Worm (Caenorhabditis elegans) whole organism, late embryonic: Measurements from ENCODE around the gene R09D1.13.

Experiments used
- C38D4.7 ChIP-seq: fragments of 200-800 bp; sonication (Bioruptor generic); optimal IDR thresholded peaks from 2 replicates; lab custom pipeline; 2018; ENCODE audit warnings: mild to moderate bottlenecking, missing genetic modification characterization, moderate library complexity, missing compliant biosample characterization
- K02D7.2 ChIP-seq: sonication (generic microtip); optimal IDR thresholded peaks from 2 replicates; lab custom pipeline; 2017; ENCODE audit warnings: mild to moderate bottlenecking, missing genetic modification characterization, missing compliant biosample characterization
- K09A11.1 ChIP-seq: sonication (generic microtip); optimal IDR thresholded peaks from 2 replicates; lab custom pipeline; 2017; ENCODE audit warnings: antibody characterized with exemption, mild to moderate bottlenecking, missing genetic modification characterization, missing compliant biosample characterization; ENCODE audit not compliant: insufficient read depth
- T23F11.4 ChIP-seq: fragments of 200-800 bp; sonication (Bioruptor generic); optimal IDR thresholded peaks from 2 replicates; lab custom pipeline; 2018; ENCODE audit warnings: mild to moderate bottlenecking, missing genetic modification characterization, missing compliant biosample characterization
- ahr-1 ChIP-seq: sonication (generic microtip); optimal IDR thresholded peaks from 2 replicates; lab custom pipeline; 2016; ENCODE audit warnings: missing genetic modification characterization, missing compliant biosample characterization
- ama-1 ChIP-seq: fragments of 150-350 bp; optimal IDR thresholded peaks from 2 replicates; lab custom pipeline; 2014
- ceh-14 ChIP-seq: sonication (generic microtip); optimal IDR thresholded peaks from 2 replicates; lab custom pipeline; 2016; ENCODE audit warnings: missing genotype, missing genetic modification characterization, missing compliant biosample characterization
- ceh-18 ChIP-seq: sonication (generic microtip); optimal IDR thresholded peaks from 2 replicates; lab custom pipeline; 2016; ENCODE audit warnings: missing genetic modification characterization, missing compliant biosample characterization
- ceh-22 ChIP-seq: sonication (generic microtip); optimal IDR thresholded peaks from 2 replicates; lab custom pipeline; 2017; ENCODE audit warnings: missing biosample characterization, missing genetic modification characterization
- ceh-24 ChIP-seq: sonication (generic microtip); optimal IDR thresholded peaks from 2 replicates; lab custom pipeline; 2016; ENCODE audit warnings: mild to moderate bottlenecking, missing genetic modification characterization, missing compliant biosample characterization
- ceh-31 ChIP-seq: sonication (generic microtip); optimal IDR thresholded peaks from 2 replicates; lab custom pipeline; 2016; ENCODE audit warnings: missing genetic modification characterization, missing compliant biosample characterization
- ceh-34 ChIP-seq: sonication (generic microtip); optimal IDR thresholded peaks from 2 replicates; lab custom pipeline; 2016; ENCODE audit warnings: mild to moderate bottlenecking, missing genetic modification characterization, missing compliant biosample characterization
- ceh-45 ChIP-seq: fragments of 200-800 bp; sonication (Bioruptor generic); IDR thresholded peaks from 2 replicates; pipeline ENCODE4 v1.3.6; 2022; ENCODE audit warnings: missing genetic modification reagents, missing genetic modification characterization, missing compliant biosample characterization
- ceh-6 ChIP-seq: fragments of 200-800 bp; sonication (Bioruptor generic); optimal IDR thresholded peaks from 2 replicates; lab custom pipeline; 2018; ENCODE audit warnings: mild to moderate bottlenecking, missing genetic modification characterization, missing compliant biosample characterization
- ceh-9 ChIP-seq: sonication (generic microtip); optimal IDR thresholded peaks from 2 replicates; lab custom pipeline; 2016; ENCODE audit warnings: mild to moderate bottlenecking, missing genetic modification characterization, inconsistent platforms, missing compliant biosample characterization
- dmd-4 ChIP-seq: sonication (generic microtip); optimal IDR thresholded peaks from 2 replicates; lab custom pipeline; 2016; ENCODE audit warnings: borderline replicate concordance, missing genetic modification characterization, missing compliant biosample characterization
- dve-1 ChIP-seq: sonication (generic microtip); optimal IDR thresholded peaks from 2 replicates; lab custom pipeline; 2017; ENCODE audit warnings: antibody characterized with exemption, mild to moderate bottlenecking, missing genetic modification characterization, missing compliant biosample characterization
- elt-4 ChIP-seq: sonication (generic microtip); optimal IDR thresholded peaks from 2 replicates; lab custom pipeline; 2016; ENCODE audit warnings: missing genetic modification characterization, missing compliant biosample characterization
- fax-1 ChIP-seq: sonication (generic microtip); optimal IDR thresholded peaks from 2 replicates; lab custom pipeline; 2016; ENCODE audit warnings: missing genotype, missing genetic modification characterization, missing compliant biosample characterization
- fkh-10 ChIP-seq: fragments of 150-350 bp; optimal IDR thresholded peaks from 2 replicates; lab custom pipeline; 2014; ENCODE audit warnings: missing biosample characterization, missing genetic modification reagents, missing genetic modification characterization
- gmeb-2 ChIP-seq: sonication (generic microtip); optimal IDR thresholded peaks from 2 replicates; lab custom pipeline; 2016; ENCODE audit warnings: missing genetic modification characterization, inconsistent platforms, missing compliant biosample characterization
- hlh-13 ChIP-seq: fragments of 200-800 bp; sonication (Bioruptor generic); optimal IDR thresholded peaks from 2 replicates; lab custom pipeline; 2018; ENCODE audit warnings: mild to moderate bottlenecking, missing genetic modification characterization, missing compliant biosample characterization
- hlh-8 ChIP-seq: sonication (generic microtip); optimal IDR thresholded peaks from 2 replicates; lab custom pipeline; 2016; ENCODE audit warnings: missing genotype, missing genetic modification characterization, missing compliant biosample characterization
- mec-3 ChIP-seq: sonication (generic microtip); optimal IDR thresholded peaks from 2 replicates; lab custom pipeline; 2016; ENCODE audit warnings: borderline replicate concordance, missing genetic modification characterization, missing compliant biosample characterization
- nfya-1 ChIP-seq: sonication (generic microtip); optimal IDR thresholded peaks from 2 replicates; lab custom pipeline; 2017; ENCODE audit warnings: missing genetic modification characterization, mild to moderate bottlenecking, missing compliant biosample characterization, antibody characterized with exemption, moderate library complexity
- nhr-11 ChIP-seq: fragments of 150-350 bp; optimal IDR thresholded peaks from 2 replicates; lab custom pipeline; 2014; ENCODE audit warnings: missing biosample characterization, missing genetic modification characterization
- odd-2 ChIP-seq: sonication (generic microtip); optimal IDR thresholded peaks from 2 replicates; lab custom pipeline; 2017; ENCODE audit warnings: antibody characterized with exemption, mild to moderate bottlenecking, missing genetic modification characterization, missing compliant biosample characterization
- pag-3 ChIP-seq: sonication (generic microtip); optimal IDR thresholded peaks from 2 replicates; lab custom pipeline; 2016; ENCODE audit warnings: missing compliant biosample characterization, missing genetic modification characterization, borderline replicate concordance
- pha-2 ChIP-seq: sonication (generic microtip); optimal IDR thresholded peaks from 2 replicates; lab custom pipeline; 2017; ENCODE audit warnings: mild to moderate bottlenecking, missing genetic modification characterization, missing compliant biosample characterization
- pha-4 ChIP-seq: fragments of 150-350 bp; optimal IDR thresholded peaks from 2 replicates; lab custom pipeline; 2018; ENCODE audit warnings: missing biosample characterization, missing genetic modification reagents, missing genetic modification characterization
- pros-1 ChIP-seq: fragments of 150-350 bp; optimal IDR thresholded peaks from 2 replicates; lab custom pipeline; 2014; ENCODE audit warnings: missing biosample characterization, missing genetic modification reagents, missing genetic modification characterization
- ref-2 ChIP-seq: sonication (generic microtip); optimal IDR thresholded peaks from 2 replicates; lab custom pipeline; 2016; ENCODE audit warnings: missing genetic modification characterization, missing compliant biosample characterization
- rnt-1 ChIP-seq: sonication (generic microtip); optimal IDR thresholded peaks from 2 replicates; lab custom pipeline; 2016; ENCODE audit warnings: missing genetic modification characterization, missing compliant biosample characterization
- sdc-2 ChIP-seq: sonication (generic microtip); optimal IDR thresholded peaks from 2 replicates; lab custom pipeline; 2016; ENCODE audit warnings: missing genotype, missing genetic modification characterization, missing compliant biosample characterization
- sox-4 ChIP-seq: sonication (generic microtip); optimal IDR thresholded peaks from 2 replicates; lab custom pipeline; 2017; ENCODE audit warnings: mild to moderate bottlenecking, missing genetic modification characterization, inconsistent platforms, missing compliant biosample characterization
- syd-9 ChIP-seq: sonication (generic microtip); optimal IDR thresholded peaks from 2 replicates; lab custom pipeline; 2016; ENCODE audit warnings: mild to moderate bottlenecking, missing genetic modification characterization, moderate library complexity, missing compliant biosample characterization
- tbx-2 ChIP-seq: sonication (generic microtip); optimal IDR thresholded peaks from 2 replicates; lab custom pipeline; 2016; ENCODE audit warnings: missing genetic modification characterization, missing compliant biosample characterization
- ttx-3 ChIP-seq: sonication (generic microtip); optimal IDR thresholded peaks from 2 replicates; lab custom pipeline; 2016; ENCODE audit warnings: missing genetic modification reagents, missing genetic modification characterization, missing compliant biosample characterization
- unc-3 ChIP-seq, 2 experiments: fragments of 200-800 bp in 1 of 2; sonication (Bioruptor generic) in 1 of 2; sonication (generic microtip) in 1 of 2; conservative IDR thresholded peaks in 1 of 2; optimal IDR thresholded peaks in 1 of 2; 2 replicates each; pipeline versions ENCODE4 v1.3.6 to Lab custom; 2016 to 2022; ENCODE audit warnings: missing compliant biosample characterization in 2 of 2, missing genetic modification characterization in 2 of 2, missing genetic modification reagents in 1 of 2
- unc-42 ChIP-seq: sonication (generic microtip); optimal IDR thresholded peaks from 2 replicates; lab custom pipeline; 2016; ENCODE audit warnings: missing genotype, missing genetic modification characterization, missing compliant biosample characterization
- unc-55 ChIP-seq: sonication (generic microtip); optimal IDR thresholded peaks from 2 replicates; lab custom pipeline; 2017; ENCODE audit warnings: missing biosample characterization, missing genetic modification reagents, missing genetic modification characterization
- zip-5 ChIP-seq: sonication (generic microtip); optimal IDR thresholded peaks from 2 replicates; lab custom pipeline; 2016; ENCODE audit warnings: missing genetic modification characterization, missing compliant biosample characterization

Gene R09D1.13

DNA sequence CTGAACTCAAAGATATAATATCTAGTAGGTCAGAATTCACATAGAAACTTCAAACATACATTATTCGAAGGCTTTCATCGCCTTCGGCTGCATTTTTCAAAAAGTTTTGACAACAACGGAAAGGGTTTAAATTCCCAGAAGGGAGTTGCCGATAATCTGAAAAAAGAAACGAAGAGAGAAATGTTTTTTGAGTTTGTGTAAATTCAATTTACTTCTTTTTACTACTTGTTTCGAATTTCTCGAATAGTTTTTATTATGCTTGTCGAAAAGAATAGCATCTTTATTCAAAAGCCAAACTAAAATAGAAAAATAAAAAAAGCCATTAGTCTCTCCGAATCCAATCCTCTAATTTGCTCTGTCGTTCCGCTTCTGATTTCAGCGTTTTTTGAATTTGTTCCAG lies 14.1 kb downstream of the R09D1.13 start:
- no peak for TF ChIP-seq nhr-11 (tag; lab: Kevin White, UChicago)
- TF ChIP-seq hlh-8, result no peak
- no peak for TF ChIP-seq ceh-31 (tag; lab: Kevin White, UChicago)
- TF ChIP-seq mec-3 (tag; lab: Kevin White, UChicago), result no peak
- TF ChIP-seq ceh-24 (tag; lab: Kevin White, UChicago), result no peak
- TF ChIP-seq ceh-34 (tag; lab: Kevin White, UChicago), result no peak
- TF ChIP-seq pros-1, result no peak
- no peak for TF ChIP-seq ahr-1
- TF ChIP-seq rnt-1 (tag; lab: Kevin White, UChicago), result no peak
- no peak for TF ChIP-seq dve-1 (tag; lab: Kevin White, UChicago)
- TF ChIP-seq pha-4 (tag; lab: Kevin White, UChicago), result no peak
- no peak for TF ChIP-seq T23F11.4 (GFP tag; lab: Kevin White, UChicago)
- no peak for TF ChIP-seq sox-4 (tag; lab: Kevin White, UChicago)
- TF ChIP-seq K09A11.1, result no peak
- TF ChIP-seq K02D7.2 (tag; lab: Kevin White, UChicago), result no peak
- TF ChIP-seq ceh-9 (tag; lab: Kevin White, UChicago), result no peak
- no peak for TF ChIP-seq hlh-13 (GFP tag; lab: Kevin White, UChicago)

DNA sequence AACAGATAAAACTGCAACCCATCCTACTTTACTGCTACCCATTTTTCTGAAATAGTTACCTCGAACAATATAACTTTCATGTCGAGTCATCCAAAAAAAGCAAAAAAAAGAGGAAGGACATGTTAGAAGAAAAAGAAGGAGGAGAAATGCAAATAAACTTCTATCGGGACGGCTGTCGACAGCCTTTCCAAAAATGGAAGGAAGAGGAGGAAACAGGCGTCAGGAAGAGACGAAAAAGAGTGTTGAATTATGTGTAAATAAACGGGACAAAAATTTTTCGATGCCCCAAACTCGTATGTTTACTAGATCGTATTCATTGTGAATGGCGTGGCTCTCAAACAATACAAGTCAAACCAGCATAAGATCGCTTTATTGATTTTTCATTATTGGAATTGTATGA lies 17.6 kb downstream of the R09D1.13 start, which contains the start of gene M176.5:
M176.5 (minus strand) TSS at position 101 of the 400 bp plus-strand sequence.
- no peak for TF ChIP-seq K09A11.1
- TF ChIP-seq dve-1 (tag; lab: Kevin White, UChicago), result no peak
- no peak for TF ChIP-seq gmeb-2 (tag; lab: Kevin White, UChicago)

DNA sequence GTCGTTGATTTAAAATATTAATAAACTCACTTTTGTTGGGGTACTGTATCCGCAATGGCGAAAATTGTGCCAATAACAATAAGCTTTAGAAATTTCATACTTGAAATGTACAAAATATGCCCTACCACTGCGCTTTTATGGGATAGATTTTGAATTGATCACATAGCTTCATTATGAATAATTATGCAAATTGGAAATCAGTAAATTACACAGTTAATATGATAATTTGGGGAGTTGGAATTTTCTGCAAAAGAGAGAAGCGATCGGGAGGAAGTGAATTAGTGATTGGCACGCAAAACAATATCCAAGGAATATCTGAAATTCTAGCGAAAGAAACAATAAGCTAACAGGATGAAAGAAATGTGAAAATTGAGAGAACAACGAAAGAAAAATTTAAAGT lies 19.2 kb downstream of the R09D1.13 start, which contains the start of gene M176.10:
M176.10 (minus strand) TSS at position 101 of the 400 bp plus-strand sequence.
- TF ChIP-seq ama-1 (lab: Kevin White, UChicago), result no peak
- no peak for TF ChIP-seq ceh-24 (tag; lab: Kevin White, UChicago)
- no peak for TF ChIP-seq sdc-2 (tag; lab: Kevin White, UChicago)

DNA sequence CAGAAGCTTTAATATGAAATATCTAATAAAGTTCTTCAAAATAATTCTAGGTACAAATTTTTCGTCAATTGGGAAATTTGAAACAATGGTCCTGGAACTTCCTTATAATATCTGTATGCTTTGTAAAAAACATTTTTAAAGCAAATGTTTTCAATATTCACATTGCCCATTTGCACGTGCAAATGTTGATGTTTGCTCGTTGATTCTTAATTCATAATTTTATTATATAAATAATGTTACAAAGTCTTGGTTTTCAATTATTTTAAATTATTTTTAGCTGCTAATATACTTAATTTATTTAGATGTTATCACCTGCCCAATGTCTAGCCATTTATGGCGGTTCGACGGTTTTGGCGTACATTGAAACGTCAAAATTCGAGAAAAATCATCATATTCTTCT lies 23.3 kb downstream of the R09D1.13 start, which contains the start of gene M176.11:
M176.11 (plus strand) TSS at position 301 of the 400 bp plus-strand sequence.
- TF ChIP-seq unc-55, result no peak
- no peak for TF ChIP-seq nfya-1
- no peak for TF ChIP-seq fax-1 (tag; lab: Kevin White, UChicago)
- no peak for TF ChIP-seq ceh-31 (tag; lab: Kevin White, UChicago)
- TF ChIP-seq ceh-6 (GFP tag; lab: Kevin White, UChicago), result no peak
- no peak for TF ChIP-seq fkh-10 (GFP tag; lab: Kevin White, UChicago)
- TF ChIP-seq odd-2, result no peak
- TF ChIP-seq gmeb-2 (tag; lab: Kevin White, UChicago), result no peak
- TF ChIP-seq ceh-18 (tag; lab: Kevin White, UChicago), result no peak
- no peak for TF ChIP-seq dmd-4 (tag; lab: Kevin White, UChicago)
- no peak for TF ChIP-seq ref-2 (tag; lab: Kevin White, UChicago)
- TF ChIP-seq dve-1 (tag; lab: Kevin White, UChicago), result no peak
- no peak for TF ChIP-seq sdc-2 (tag; lab: Kevin White, UChicago)
- TF ChIP-seq ceh-22, result no peak

DNA sequence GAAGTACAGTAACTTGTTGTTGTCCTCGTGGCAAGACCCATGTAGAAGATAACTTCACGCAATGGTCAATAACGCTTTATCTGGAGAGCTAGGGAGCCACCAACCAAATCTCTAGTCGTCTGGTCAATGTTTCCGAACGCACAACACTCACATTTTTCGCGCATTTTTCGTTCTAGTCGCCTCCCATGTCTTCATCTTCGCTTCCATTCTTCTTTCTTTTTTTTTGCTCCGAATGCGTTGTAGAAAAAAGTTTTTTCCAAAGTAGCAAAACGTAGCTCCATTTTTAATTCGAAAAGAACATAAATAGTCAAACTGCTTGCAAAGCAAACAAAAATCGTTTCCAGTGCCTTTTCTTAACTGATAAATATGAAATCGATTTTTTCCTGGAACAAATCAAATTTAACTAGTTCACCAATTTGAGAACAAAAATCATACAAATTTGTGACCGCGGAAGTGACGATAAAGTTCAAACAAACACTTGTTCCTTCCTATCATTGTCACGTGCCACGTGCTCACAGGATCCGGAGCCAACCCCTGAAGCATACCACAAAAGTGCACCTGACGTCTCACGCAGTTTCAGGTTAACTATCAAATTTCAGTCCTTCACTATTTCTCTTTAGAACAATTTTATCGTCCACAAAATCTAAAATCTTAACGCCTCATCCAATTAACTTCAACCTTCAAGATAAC lies 26.3 kb downstream of the R09D1.13 start:
- no peak for TF ChIP-seq unc-3 (GFP tag; conservative IDR thresholded peaks at IDR 0.05; lab: Robert Waterston, UW)
- no peak for TF ChIP-seq unc-3 (tag; optimal IDR thresholded peaks at IDR 0.05; lab: Kevin White, UChicago)
- TF ChIP-seq odd-2, result no peak
- TF ChIP-seq pag-3, result no peak
- TF ChIP-seq K02D7.2 (tag; lab: Kevin White, UChicago), result no peak
- TF ChIP-seq unc-42 (tag; lab: Kevin White, UChicago), result no peak
- no peak for TF ChIP-seq dmd-4 (tag; lab: Kevin White, UChicago)
- no peak for TF ChIP-seq elt-4 (tag; lab: Kevin White, UChicago)
- TF ChIP-seq C38D4.7 (GFP tag; lab: Kevin White, UChicago), result no peak
- TF ChIP-seq ceh-14 (tag; lab: Kevin White, UChicago), result no peak
- TF ChIP-seq ttx-3 (tag; lab: Kevin White, UChicago), result no peak
- TF ChIP-seq ceh-34 (tag; lab: Kevin White, UChicago), result no peak
- TF ChIP-seq ref-2 (tag; lab: Kevin White, UChicago), result no peak
- no peak for TF ChIP-seq syd-9 (tag; lab: Kevin White, UChicago)
- no peak for TF ChIP-seq ceh-18 (tag; lab: Kevin White, UChicago)
- TF ChIP-seq tbx-2, result no peak
- TF ChIP-seq pha-2 (tag; lab: Kevin White, UChicago), result no peak
- no peak for TF ChIP-seq zip-5 (tag; lab: Kevin White, UChicago)
- TF ChIP-seq K09A11.1, result no peak
- TF ChIP-seq ceh-31 (tag; lab: Kevin White, UChicago), result no peak
- TF ChIP-seq ceh-45 (GFP tag; lab: Robert Waterston, UW), result no peak
